Worm (Caenorhabditis elegans) whole organism, L1 larva: ENCODE results near the gene R160.6.

Experiments used
- ceh-63 ChIP-seq: fragments of 200-800 bp; sonication (Bioruptor generic); optimal IDR thresholded peaks from 2 replicates; lab custom pipeline; 2018; ENCODE audit warnings: mild to moderate bottlenecking, missing genetic modification characterization, missing compliant biosample characterization
- egl-27 ChIP-seq, 2 experiments: fragments of 150-350 bp in 1 of 2; sonication (generic microtip); optimal IDR thresholded peaks; 3 replicates each; lab custom pipeline; 2017 to 2018; ENCODE audit warnings: missing biosample characterization in 2 of 2, missing genetic modification characterization in 2 of 2, missing genetic modification reagents in 2 of 2
- lin-15B ChIP-seq: fragments of 150-350 bp; sonication (generic microtip); optimal IDR thresholded peaks from 3 replicates; lab custom pipeline; 2014; ENCODE audit warnings: missing biosample characterization, missing genetic modification characterization
- lin-39 ChIP-seq: fragments of 150-350 bp; optimal IDR thresholded peaks from 2 replicates; lab custom pipeline; 2014; ENCODE audit warnings: missing biosample characterization, missing genetic modification reagents, missing genetic modification characterization
- mdl-1 ChIP-seq, 2 experiments: fragments of 150-350 bp; optimal IDR thresholded peaks; 2 replicates each; lab custom pipeline; 2014 to 2017; ENCODE audit warnings: missing biosample characterization in 2 of 2, missing genetic modification characterization in 2 of 2, inconsistent platforms in 1 of 2
- nhr-11 ChIP-seq: fragments of 150-350 bp; optimal IDR thresholded peaks from 2 replicates; lab custom pipeline; 2014; ENCODE audit warnings: missing biosample characterization, missing genetic modification characterization
- nhr-77 ChIP-seq: fragments of 150-350 bp; optimal IDR thresholded peaks from 2 replicates; lab custom pipeline; 2014; ENCODE audit warnings: missing biosample characterization, missing genetic modification characterization
- skn-1 ChIP-seq: fragments of 150-350 bp; optimal IDR thresholded peaks from 2 replicates; lab custom pipeline; 2014; ENCODE audit warnings: missing biosample characterization, missing genetic modification characterization
- unc-130 ChIP-seq: fragments of 150-350 bp; optimal IDR thresholded peaks from 2 replicates; lab custom pipeline; 2017; ENCODE audit warnings: missing biosample characterization, missing genetic modification characterization, inconsistent platforms
- unc-62 ChIP-seq: fragments of 150-350 bp; optimal IDR thresholded peaks from 2 replicates; lab custom pipeline; 2014; ENCODE audit warnings: missing biosample characterization, missing genetic modification reagents, missing genetic modification characterization

ce11 chrX:4370756-4371155 is 2.3 kb downstream of the R160.6 start, which contains the start of gene R160.5:
- TF ChIP-seq lin-15B (no peak), mdl-1 (tag; optimal IDR thresholded peaks at IDR 0.05; lab: Kevin White, UChicago) (no peak), unc-130 (tag; lab: Kevin White, UChicago) (no peak), nhr-77 (tag; lab: Kevin White, UChicago) (no peak), egl-27 (tag; optimal IDR thresholded peaks at IDR 0.05; lab: Kevin White, UChicago) (no peak), lin-39 (no peak), nhr-11 (tag; lab: Kevin White, UChicago) (no peak), unc-62 (no peak), ceh-63 (GFP tag; lab: Kevin White, UChicago) (no peak), skn-1 (tag; lab: Kevin White, UChicago) (no peak)
